Worm (Caenorhabditis elegans): Measurements from ENCODE around the gene srw-12.

DNA sequence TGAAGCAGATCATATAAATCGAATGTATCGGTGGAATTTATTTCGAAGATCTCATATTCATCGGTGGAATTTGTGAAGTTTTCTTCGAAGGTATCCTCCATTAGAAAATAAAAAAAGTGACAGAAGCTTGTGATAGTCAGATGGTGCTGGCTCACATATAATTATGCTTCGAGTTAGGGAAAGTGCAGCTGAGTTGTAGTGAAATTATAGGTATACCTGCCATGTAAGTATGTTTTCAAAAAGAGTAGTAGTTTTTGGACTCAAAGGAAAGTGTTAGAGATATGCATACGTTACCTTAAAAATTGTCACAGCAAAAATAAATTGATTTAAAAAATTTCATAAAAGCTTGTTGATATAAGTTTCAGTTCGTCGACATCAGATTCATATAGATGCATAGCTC lies 1.8 kb upstream of the srw-12 start, which contains the start of gene srw-11:
- no peak for TF ChIP-seq nhr-76 (tag; optimal IDR thresholded peaks at IDR 0.05)
- TF ChIP-seq ceh-82 (tag; optimal IDR thresholded peaks at IDR 0.05), result no peak
- no peak for TF ChIP-seq tbx-2 (tag; optimal IDR thresholded peaks at IDR 0.05)
- no peak for TF ChIP-seq efl-1 (optimal IDR thresholded peaks at IDR 0.05)
- no peak for TF ChIP-seq efl-1 (GFP tag; optimal IDR thresholded peaks at IDR 0.05 in 1 of 2)
- no peak for TF ChIP-seq mep-1 (tag; optimal IDR thresholded peaks at IDR 0.05)
- TF ChIP-seq unc-62 (GFP tag; optimal IDR thresholded peaks at IDR 0.05), result no peak
- no peak for TF ChIP-seq lin-13 (GFP tag; optimal IDR thresholded peaks at IDR 0.05)
